Fruit fly (Drosophila melanogaster): ENCODE measurements around the gene CG6937.

dm6 chr3R:22582981-22583380 lies 1.6 kb upstream of the CG6937 start, which contains the start of gene Dph5:
- TF ChIP-seq pan (optimal IDR thresholded peaks at IDR 0.05) (no peak), Dll (optimal IDR thresholded peaks at IDR 0.05) (no peak), EcR (GFP tag; optimal IDR thresholded peaks at IDR 0.05) (no peak), CG8478 (optimal IDR thresholded peaks at IDR 0.05) (no peak), usp (GFP tag; optimal IDR thresholded peaks at IDR 0.05) (no peak)

Data from whole organism.